Fruit fly (Drosophila melanogaster) whole organism, embryonic: ENCODE data around the gene CG7806.
A peak's percentile ranks its signal among the peaks of the same experiment; 100 is the strongest.

ENCODE experiments used
- Aef1 ChIP-seq: fragments of 200-800 bp; sonication (Bioruptor generic); IDR thresholded peaks from 3 replicates; pipeline ENCODE4 v1.3.6; 2022; ENCODE audit warnings: missing biosample characterization, missing genetic modification characterization
- Bteb2 ChIP-seq: fragments of 200-800 bp; sonication (Bioruptor generic); optimal IDR thresholded peaks from 2 replicates; lab custom pipeline; 2016; ENCODE audit warnings: missing biosample characterization, missing genetic modification characterization
- C15 ChIP-seq: fragments of 200-800 bp; sonication (Bioruptor generic); IDR thresholded peaks from 3 replicates; pipeline ENCODE4 v1.3.6; 2022; ENCODE audit warnings: missing biosample characterization, missing genetic modification characterization
- CG10274 ChIP-seq: fragments of 200-800 bp; sonication (Bioruptor generic); optimal IDR thresholded peaks from 3 replicates; lab custom pipeline; 2017; ENCODE audit warnings: missing biosample characterization, mild to moderate bottlenecking, missing genetic modification characterization
- CG11456 ChIP-seq: fragments of 200-800 bp; sonication (Bioruptor generic); IDR thresholded peaks from 3 replicates; pipeline ENCODE4 v1.3.6; 2022; ENCODE audit warnings: missing biosample characterization, missing genetic modification characterization
- CG1233 ChIP-seq: fragments of 200-800 bp; sonication (Bioruptor generic); optimal IDR thresholded peaks from 4 replicates; lab custom pipeline; 2018; ENCODE audit warnings: missing biosample characterization, mild to moderate bottlenecking, missing genetic modification characterization
- CG14014 ChIP-seq: fragments of 200-800 bp; sonication (Bioruptor generic); IDR thresholded peaks from 2 replicates; pipeline ENCODE4 v1.3.6; 2022; ENCODE audit warnings: missing biosample characterization, missing genetic modification characterization
- CG14441 ChIP-seq: fragments of 200-800 bp; sonication (Bioruptor generic); IDR thresholded peaks from 2 replicates; pipeline ENCODE4 v1.3.6; 2022; ENCODE audit warnings: missing biosample characterization, missing genetic modification characterization
- CG15479 ChIP-seq: fragments of 200-800 bp; sonication (Bioruptor generic); optimal IDR thresholded peaks from 3 replicates; lab custom pipeline; 2019; ENCODE audit warnings: missing biosample characterization, mild to moderate bottlenecking, missing genetic modification characterization, moderate library complexity
- CG15601 ChIP-seq: fragments of 200-800 bp; sonication (Bioruptor generic); optimal IDR thresholded peaks from 3 replicates; lab custom pipeline; 2019; ENCODE audit warnings: missing biosample characterization, mild to moderate bottlenecking, missing genetic modification characterization, moderate library complexity
- CG15696 ChIP-seq: fragments of 200-800 bp; sonication (Bioruptor generic); optimal IDR thresholded peaks from 2 replicates; lab custom pipeline; 2019; ENCODE audit warnings: missing biosample characterization, mild to moderate bottlenecking, missing genetic modification characterization, moderate library complexity
- CG17328 ChIP-seq: fragments of 200-800 bp; sonication (Bioruptor generic); IDR thresholded peaks from 2 replicates; pipeline ENCODE4 v1.3.6; 2022; ENCODE audit warnings: missing biosample characterization, missing genetic modification characterization
- CG17359 ChIP-seq: fragments of 200-800 bp; sonication (Bioruptor generic); optimal IDR thresholded peaks from 3 replicates; lab custom pipeline; 2018; ENCODE audit warnings: missing biosample characterization, mild to moderate bottlenecking, missing genetic modification characterization, moderate library complexity
- CG2129 ChIP-seq: fragments of 200-800 bp; sonication (Bioruptor generic); IDR thresholded peaks from 2 replicates; pipeline ENCODE4 v1.3.6; 2022; ENCODE audit warnings: missing biosample characterization, missing genetic modification characterization; ENCODE audit not compliant: partially characterized antibody
- CG31224 ChIP-seq: fragments of 200-800 bp; sonication (Bioruptor generic); IDR thresholded peaks from 2 replicates; pipeline ENCODE4 v1.3.6; 2022; ENCODE audit warnings: missing biosample characterization, missing genetic modification characterization
- CG31441 ChIP-seq: fragments of 200-800 bp; sonication (Bioruptor generic); IDR thresholded peaks from 2 replicates; pipeline ENCODE4 v1.3.6; 2022; ENCODE audit warnings: missing biosample characterization, missing genetic modification characterization
- CG3838 ChIP-seq: fragments of 200-800 bp; sonication (Bioruptor generic); optimal IDR thresholded peaks from 3 replicates; lab custom pipeline; 2016; ENCODE audit warnings: missing biosample characterization, missing genetic modification characterization
- CG6175 ChIP-seq: fragments of 200-800 bp; sonication (Bioruptor generic); IDR thresholded peaks from 3 replicates; pipeline ENCODE4 v1.3.6; 2022; ENCODE audit warnings: missing biosample characterization, missing genetic modification characterization
- CTCF ChIP-seq: fragments of 200-800 bp; sonication (Bioruptor generic); optimal IDR thresholded peaks from 2 replicates; lab custom pipeline; 2017; ENCODE audit warnings: missing biosample characterization, mild to moderate bottlenecking, missing genetic modification characterization, moderate library complexity
- Deaf1 ChIP-seq: fragments of 200-800 bp; optimal IDR thresholded peaks from 3 replicates; lab custom pipeline; 2019; ENCODE audit warnings: missing biosample characterization, mild to moderate bottlenecking, missing genetic modification characterization, moderate library complexity
- Doc2 ChIP-seq: fragments of 200-800 bp; sonication (Bioruptor generic); IDR thresholded peaks from 2 replicates; pipeline ENCODE4 v1.3.6; 2022; ENCODE audit warnings: missing biosample characterization, missing genetic modification characterization
- Ets65A ChIP-seq: fragments of 200-800 bp; sonication (Bioruptor generic); peaks from one replicate; lab custom pipeline; 2016; ENCODE audit warnings: missing biosample characterization, missing genetic modification characterization
- GATAe ChIP-seq: fragments of 200-800 bp; sonication (Bioruptor generic); conservative IDR thresholded peaks from 2 replicates; pipeline ENCODE4 v1.3.6; 2022; ENCODE audit warnings: missing biosample characterization, missing genetic modification characterization
- HLH54F ChIP-seq: fragments of 200-800 bp; sonication (Bioruptor generic); optimal IDR thresholded peaks from 3 replicates; lab custom pipeline; 2016; ENCODE audit warnings: missing biosample characterization, missing genetic modification characterization
- HLHmδ ChIP-seq: fragments of 200-800 bp; sonication (Bioruptor generic); optimal IDR thresholded peaks from 2 replicates; lab custom pipeline; 2018; ENCODE audit warnings: missing biosample characterization, mild to moderate bottlenecking, missing genetic modification characterization, moderate library complexity
- Hey ChIP-seq: fragments of 200-800 bp; sonication (Bioruptor generic); optimal IDR thresholded peaks from 3 replicates; lab custom pipeline; 2018; ENCODE audit warnings: missing biosample characterization, mild to moderate bottlenecking, missing genetic modification characterization
- Mes4 ChIP-seq: fragments of 200-800 bp; sonication (Bioruptor generic); optimal IDR thresholded peaks from 2 replicates; lab custom pipeline; 2016; ENCODE audit warnings: missing biosample characterization, missing genetic modification characterization
- Nf-YB ChIP-seq: fragments of 200-800 bp; sonication (Bioruptor generic); optimal IDR thresholded peaks from 3 replicates; lab custom pipeline; 2019; ENCODE audit warnings: missing biosample characterization, mild to moderate bottlenecking, missing genetic modification characterization, moderate library complexity
- Oli ChIP-seq: fragments of 200-800 bp; sonication (Bioruptor generic); optimal IDR thresholded peaks from 2 replicates; lab custom pipeline; 2018; ENCODE audit warnings: missing biosample characterization, mild to moderate bottlenecking, missing genetic modification characterization, moderate library complexity
- Ssrp ChIP-seq: fragments of 200-800 bp; sonication (Bioruptor generic); optimal IDR thresholded peaks from 2 replicates; lab custom pipeline; 2018; ENCODE audit warnings: missing biosample characterization, mild to moderate bottlenecking, missing genetic modification characterization, moderate library complexity
- Trl ChIP-seq, 3 experiments: fragments of >200 bp in 2 of 3; fragments of 200-800 bp in 1 of 3; sonication (Bioruptor generic) in 1 of 3; optimal IDR thresholded peaks; 2 replicates in 1 of 3; 3 replicates in 2 of 3; lab custom pipeline; 2016 to 2017; ENCODE audit warnings: missing biosample characterization in 1 of 3, missing genetic modification characterization in 1 of 3
- cg ChIP-seq: fragments of 200-800 bp; sonication (Bioruptor generic); optimal IDR thresholded peaks from 3 replicates; lab custom pipeline; 2019; ENCODE audit warnings: missing biosample characterization, mild to moderate bottlenecking, missing genetic modification characterization, moderate library complexity
- chn ChIP-seq: fragments of 200-800 bp; sonication (Bioruptor generic); optimal IDR thresholded peaks from 2 replicates; lab custom pipeline; 2016; ENCODE audit warnings: missing biosample characterization, missing genetic modification characterization
- crc ChIP-seq: fragments of 200-800 bp; sonication (Bioruptor generic); optimal IDR thresholded peaks from 2 replicates; lab custom pipeline; 2016; ENCODE audit warnings: missing biosample characterization, missing genetic modification characterization
- cwo ChIP-seq: fragments of 200-800 bp; sonication (Bioruptor generic); optimal IDR thresholded peaks from 3 replicates; lab custom pipeline; 2017; ENCODE audit warnings: missing biosample characterization, missing genetic modification characterization, mild to moderate bottlenecking, moderate library complexity, missing genetic modification reagents
- dan ChIP-seq: fragments of 200-800 bp; sonication (Bioruptor generic); IDR thresholded peaks from 2 replicates; pipeline ENCODE4 v1.3.6; 2022; ENCODE audit warnings: missing biosample characterization, missing genetic modification characterization
- dimm ChIP-seq: fragments of 200-800 bp; sonication (Bioruptor generic); IDR thresholded peaks from 2 replicates; pipeline ENCODE4 v1.3.6; 2022; ENCODE audit warnings: missing biosample characterization, missing genetic modification characterization
- gem ChIP-seq: fragments of 200-800 bp; sonication (Bioruptor generic); optimal IDR thresholded peaks from 2 replicates; lab custom pipeline; 2019; ENCODE audit warnings: missing biosample characterization, mild to moderate bottlenecking, missing genetic modification characterization, moderate library complexity
- grn ChIP-seq: fragments of 200-800 bp; sonication (Bioruptor generic); optimal IDR thresholded peaks from 3 replicates; lab custom pipeline; 2017; ENCODE audit warnings: missing biosample characterization, missing genetic modification characterization
- ham ChIP-seq: fragments of 200-800 bp; sonication (Bioruptor generic); IDR thresholded peaks from 2 replicates; pipeline ENCODE4 v1.3.6; 2022; ENCODE audit warnings: missing biosample characterization, missing genetic modification characterization
- otp ChIP-seq: fragments of 200-800 bp; sonication (Bioruptor generic); IDR thresholded peaks from 3 replicates; pipeline ENCODE4, ENCODE4 v1.3.6; 2022; ENCODE audit warnings: missing biosample characterization, missing genetic modification characterization
- phol ChIP-seq: fragments of 200-800 bp; sonication (Bioruptor generic); optimal IDR thresholded peaks from 3 replicates; lab custom pipeline; 2018; ENCODE audit warnings: missing biosample characterization, mild to moderate bottlenecking, missing genetic modification characterization, moderate library complexity
- pita ChIP-seq: fragments of 200-800 bp; sonication (Bioruptor generic); optimal IDR thresholded peaks from 2 replicates; lab custom pipeline; 2017; ENCODE audit warnings: missing biosample characterization, mild to moderate bottlenecking, missing genetic modification characterization
- pum ChIP-seq: fragments of 200-800 bp; sonication (Bioruptor generic); optimal IDR thresholded peaks from 2 replicates; lab custom pipeline; 2016; ENCODE audit warnings: missing biosample characterization, missing genetic modification characterization
- sisA ChIP-seq: fragments of 200-800 bp; sonication (Bioruptor generic); IDR thresholded peaks from 2 replicates; pipeline ENCODE4 v1.3.6; 2022; ENCODE audit warnings: missing biosample characterization, missing genetic modification characterization
- slp2 ChIP-seq: fragments of 200-800 bp; sonication (Bioruptor generic); optimal IDR thresholded peaks from 2 replicates; lab custom pipeline; 2016; ENCODE audit warnings: missing biosample characterization, missing genetic modification characterization
- sob ChIP-seq: fragments of 200-800 bp; sonication (Bioruptor generic); IDR thresholded peaks from 2 replicates; pipeline ENCODE4 v1.3.6; 2022; ENCODE audit warnings: missing biosample characterization, missing genetic modification characterization
- ssp ChIP-seq: fragments of 200-800 bp; sonication (Bioruptor generic); IDR thresholded peaks from 2 replicates; pipeline ENCODE4 v1.3.6; 2022; ENCODE audit warnings: missing biosample characterization, missing genetic modification characterization
- tgo ChIP-seq: fragments of 200-800 bp; sonication (Bioruptor generic); IDR thresholded peaks from 3 replicates; pipeline ENCODE4 v1.3.6; 2022; ENCODE audit warnings: missing biosample characterization, missing genetic modification characterization
- vvl ChIP-seq: fragments of 200-800 bp; sonication (Bioruptor generic); IDR thresholded peaks from 2 replicates; pipeline ENCODE4 v1.3.6; 2022; ENCODE audit warnings: missing biosample characterization, missing genetic modification characterization

CG7806 gene

DNA sequence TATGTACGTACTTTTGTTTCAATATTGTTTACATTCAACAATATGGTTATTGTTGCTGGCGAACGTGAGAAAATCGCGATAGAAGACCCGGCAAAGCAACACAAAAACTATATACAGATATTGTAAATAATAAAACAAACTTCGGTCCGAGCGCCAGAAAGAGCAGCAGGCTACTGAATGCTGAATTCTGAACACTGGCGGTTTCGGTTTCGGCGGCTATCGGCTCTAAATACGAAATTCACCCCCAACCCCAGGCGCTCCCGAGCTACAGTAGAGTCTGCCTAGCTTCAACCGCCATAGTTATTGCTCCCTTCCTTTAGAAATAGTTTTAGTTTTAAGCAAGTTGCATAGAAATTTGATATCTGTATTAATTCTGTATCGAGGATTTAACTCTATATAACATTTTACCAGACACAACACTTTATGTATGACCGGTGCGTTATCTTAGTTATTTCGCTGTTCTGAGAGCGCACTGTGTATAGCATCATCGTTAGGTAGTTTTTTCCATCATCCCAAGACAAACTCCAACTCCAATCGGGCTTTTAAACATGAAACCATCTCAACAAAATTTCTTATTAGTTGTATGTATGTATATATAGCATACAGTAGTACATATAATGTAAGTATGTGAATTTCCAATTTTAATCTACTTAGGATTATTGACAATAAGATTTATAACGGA lies 51.2 kb downstream of the CG7806 start, which contains the start of gene CG7627 (continued):
- peak; percentile 35 for TF ChIP-seq Mes4 (GFP tag; lab: Kevin White, UChicago)
- TF ChIP-seq dimm (GFP tag; lab: Robert Waterston, UW), result peak; percentile 70; the same call in 1 of the 2 replicates
- no peak for TF ChIP-seq pita
- no peak for TF ChIP-seq ham (GFP tag; lab: Robert Waterston, UW)
- TF ChIP-seq dan, result no peak
- peak; percentile 64 for TF ChIP-seq sob
- peak; percentile 97 for TF ChIP-seq Deaf1 (tag; lab: Kevin White, UChicago)
- TF ChIP-seq grn (GFP tag; lab: Kevin White, UChicago), result peak; percentile 3
- peak; percentile 41 for TF ChIP-seq CG15601
- peak; percentile 68 for TF ChIP-seq crc (GFP tag; lab: Kevin White, UChicago)
- peak; percentile 71 for TF ChIP-seq CG14014 (GFP tag; lab: Robert Waterston, UW)
- TF ChIP-seq vvl (GFP tag; lab: Robert Waterston, UW), result peak; percentile 83
- TF ChIP-seq CG17359 (tag; lab: Kevin White, UChicago), result peak; percentile 81
- peak; percentile 80 for TF ChIP-seq CG14441 (GFP tag; lab: Robert Waterston, UW)
- peak; percentile 74; the same call in 2 of the 3 replicates for TF ChIP-seq CG6175 (GFP tag; lab: Robert Waterston, UW)
- peak; percentile 70 for TF ChIP-seq phol (tag; lab: Kevin White, UChicago)
- peak; percentile 72 for TF ChIP-seq HLH54F
- TF ChIP-seq CG31224 (GFP tag; lab: Robert Waterston, UW), result peak; percentile 96
- TF ChIP-seq Ssrp (tag; lab: Kevin White, UChicago), result peak; percentile 61
- TF ChIP-seq GATAe (GFP tag; lab: Robert Waterston, UW), result peak; percentile 38; the same call in 1 of the 2 replicates
- peak; percentile 21; the same call in 1 of the 2 replicates for TF ChIP-seq Doc2 (GFP tag; lab: Robert Waterston, UW)
- TF ChIP-seq CG2129 (GFP tag; lab: Robert Waterston, UW), result no peak
- no peak for TF ChIP-seq CTCF (GFP tag; lab: Kevin White, UChicago)
- TF ChIP-seq Ets65A, result peak; percentile 97
- peak; percentile 54 for TF ChIP-seq CG1233 (GFP tag; lab: Kevin White, UChicago)
- TF ChIP-seq HLHmδ (GFP tag; lab: Kevin White, UChicago), result no peak
- TF ChIP-seq CG17328 (GFP tag; lab: Robert Waterston, UW), result peak; percentile 80
- TF ChIP-seq sisA, result peak; percentile 79
- TF ChIP-seq ssp (GFP tag; lab: Robert Waterston, UW), result peak; percentile 58
- 0 out of 3 replicates have a peak, but pooled peaks have one; percentile 52 for TF ChIP-seq C15
- TF ChIP-seq slp2 (GFP tag; lab: Kevin White, UChicago), result peak; percentile 12
- peak; percentile 75 for TF ChIP-seq Aef1 (GFP tag; lab: Robert Waterston, UW)
- TF ChIP-seq tgo, result peak; percentile 74
- TF ChIP-seq cg, result no peak
- TF ChIP-seq Nf-YB (GFP tag; lab: Kevin White, UChicago), result peak; percentile 26
- TF ChIP-seq Hey (tag; lab: Kevin White, UChicago), result no peak
- peak; percentile 83 for TF ChIP-seq gem (tag; lab: Kevin White, UChicago)
- peak; percentile 88 for TF ChIP-seq CG11456
- no peak for TF ChIP-seq Trl (optimal IDR thresholded peaks at IDR 0.05; lab: Kevin White, UChicago)
- peak; percentile 71 for TF ChIP-seq Trl (GFP tag; optimal IDR thresholded peaks at IDR 0.05; lab: Kevin White, UChicago)
- peak; percentile 56 for TF ChIP-seq chn (GFP tag; lab: Kevin White, UChicago)
- TF ChIP-seq cwo (GFP tag; lab: Kevin White, UChicago), result peak; percentile 83
- TF ChIP-seq CG31441 (GFP tag; lab: Robert Waterston, UW), result peak; percentile 81
- 0 out of 3 replicates have a peak, but pooled peaks have one; percentile 59 for TF ChIP-seq otp (GFP tag; lab: Robert Waterston, UW)
- TF ChIP-seq CG10274, result no peak
- peak; percentile 54 for TF ChIP-seq Oli
- peak; percentile 65 for TF ChIP-seq CG15696 (tag; lab: Kevin White, UChicago)
- no peak for TF ChIP-seq CG15479
- no peak for TF ChIP-seq CG3838
- TF ChIP-seq pum (GFP tag; lab: Kevin White, UChicago), result peak; percentile 63
- peak; percentile 10 for TF ChIP-seq Bteb2 (GFP tag; lab: Kevin White, UChicago)
